Fruit fly (Drosophila melanogaster): Measurements from ENCODE around the gene CG6959.

Gene CG6959

DNA sequence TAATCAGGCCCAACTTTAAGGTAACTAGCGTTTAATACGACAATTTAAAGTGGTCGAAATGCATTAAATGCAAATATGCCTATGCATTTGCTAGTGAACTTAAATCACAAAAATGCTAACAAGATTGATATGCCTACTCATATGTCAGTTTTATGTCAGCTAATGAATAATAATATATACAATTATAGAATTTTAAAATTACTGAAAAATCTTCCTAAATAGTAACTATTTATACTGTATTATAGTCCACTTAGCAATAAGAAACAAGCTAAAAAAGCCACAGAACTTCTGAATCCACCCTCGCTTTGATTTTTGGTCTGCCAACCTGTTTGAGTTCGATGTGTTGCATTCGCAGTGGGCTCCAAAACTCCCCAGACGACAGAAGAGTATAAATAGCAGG, 415 bp upstream of the CG6959 start:
- TF ChIP-seq psq (optimal IDR thresholded peaks at IDR 0.05), result no peak

DNA sequence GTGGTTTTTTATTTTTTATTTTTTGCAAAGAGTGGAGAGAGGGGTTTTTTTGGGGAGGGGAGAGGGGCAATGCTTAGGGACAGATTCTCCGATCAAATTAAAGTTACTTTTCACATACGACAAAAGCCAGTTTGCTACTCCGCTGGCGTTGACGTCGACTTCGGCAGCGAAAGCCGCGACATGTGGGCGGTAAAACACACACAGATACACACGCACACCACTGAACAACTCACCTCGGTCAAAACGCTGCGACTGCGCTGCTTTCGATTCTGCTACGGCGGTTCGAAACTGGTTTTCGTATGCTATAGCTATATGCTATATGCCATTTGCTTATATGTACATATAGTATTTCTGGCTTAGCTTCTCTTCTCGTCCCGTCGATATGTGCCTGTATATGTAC, 698 bp downstream of the CG6959 start:
- TF ChIP-seq insv (optimal IDR thresholded peaks at IDR 0.05) (no peak), psq (optimal IDR thresholded peaks at IDR 0.05) (no peak), Myc (optimal IDR thresholded peaks at IDR 0.05) (no peak), h (optimal IDR thresholded peaks at IDR 0.05) (no peak), ttk (optimal IDR thresholded peaks at IDR 0.05) (no peak), Sin3A (optimal IDR thresholded peaks at IDR 0.05) (no peak)

DNA sequence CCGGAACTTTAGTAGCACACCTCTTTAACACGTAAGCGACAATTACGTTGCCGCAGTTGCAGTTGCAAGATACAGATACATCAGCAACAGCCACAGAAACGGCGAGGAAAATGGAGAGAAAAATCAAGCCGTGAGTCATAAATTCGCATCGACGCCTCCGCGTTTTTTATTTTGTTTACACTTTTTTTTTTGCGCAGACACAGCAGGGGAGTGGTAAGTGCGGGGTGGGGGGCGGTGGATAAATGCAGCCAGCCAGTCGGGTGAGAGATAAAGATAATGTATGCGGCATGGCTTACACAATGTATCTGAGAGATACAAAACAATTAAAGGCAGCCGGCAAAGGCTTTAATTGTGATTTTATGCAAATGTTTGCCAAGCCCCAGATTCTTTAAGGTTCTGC, 4.1 kb downstream of the CG6959 start:
- TF ChIP-seq Sin3A (optimal IDR thresholded peaks at IDR 0.05) (no peak), Myc (optimal IDR thresholded peaks at IDR 0.05) (no peak), h (optimal IDR thresholded peaks at IDR 0.05) (no peak), insv (optimal IDR thresholded peaks at IDR 0.05) (no peak), ttk (optimal IDR thresholded peaks at IDR 0.05) (no peak), psq (optimal IDR thresholded peaks at IDR 0.05) (no peak)

DNA sequence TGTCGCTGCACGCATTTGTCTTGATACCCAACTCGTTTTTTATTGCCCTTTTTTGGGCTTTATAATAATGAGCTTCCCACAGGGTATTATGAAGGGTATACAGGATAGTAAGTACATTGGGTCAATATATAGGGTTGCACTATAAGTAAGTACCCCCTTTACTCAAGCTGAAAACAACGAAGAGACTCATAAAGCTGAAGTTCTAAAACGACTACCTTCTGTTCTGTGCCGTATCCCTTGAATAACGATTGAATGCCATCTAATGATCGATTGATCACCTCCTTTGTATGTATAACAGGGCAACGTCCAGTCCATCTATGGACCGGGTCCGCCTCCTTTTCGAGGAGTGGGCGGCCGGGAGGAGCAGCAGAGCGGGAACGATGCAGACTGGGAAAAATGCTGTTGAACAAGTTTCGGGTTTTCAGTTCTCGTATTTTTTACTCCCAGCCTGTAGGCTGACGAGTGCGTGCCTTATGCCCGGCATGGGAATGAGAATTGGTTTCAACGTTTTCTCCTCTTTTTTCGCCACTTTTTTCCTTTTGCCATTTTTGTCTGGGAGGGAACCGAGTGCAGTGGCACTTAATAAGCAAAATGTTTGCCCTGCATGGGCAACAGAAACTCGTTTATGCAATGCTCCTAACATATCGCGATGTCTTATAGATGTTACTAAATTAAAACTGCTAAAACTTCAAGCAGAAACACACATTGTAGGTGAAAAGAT, 9.6 kb downstream of the CG6959 start:
- TF ChIP-seq Sin3A (optimal IDR thresholded peaks at IDR 0.05) (no peak), Myc (optimal IDR thresholded peaks at IDR 0.05) (no peak), insv (optimal IDR thresholded peaks at IDR 0.05) (no peak), ttk (optimal IDR thresholded peaks at IDR 0.05) (no peak), h (optimal IDR thresholded peaks at IDR 0.05) (no peak), psq (optimal IDR thresholded peaks at IDR 0.05) (no peak)

DNA sequence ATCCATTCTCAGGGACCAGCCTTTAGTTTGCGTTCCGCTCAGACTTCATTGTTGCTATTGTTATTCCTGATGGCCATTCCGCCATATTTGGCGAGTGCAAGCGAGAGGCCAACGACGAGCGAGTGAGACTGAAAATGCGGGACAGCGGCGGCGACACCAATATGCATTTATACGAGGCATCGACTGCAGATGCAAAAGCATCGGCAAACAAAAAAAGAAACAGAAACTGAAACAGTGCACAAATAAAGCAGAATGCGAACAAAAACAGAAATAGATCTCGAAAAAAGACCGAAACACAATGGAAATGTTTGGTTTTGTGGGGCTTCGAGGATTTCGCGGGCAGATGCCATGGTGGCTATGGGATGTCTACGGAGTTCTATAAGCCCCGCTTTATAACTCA, 10.2 kb downstream of the CG6959 start:
- TF ChIP-seq ttk (optimal IDR thresholded peaks at IDR 0.05) (no peak), Sin3A (optimal IDR thresholded peaks at IDR 0.05) (no peak), h (optimal IDR thresholded peaks at IDR 0.05) (no peak), insv (optimal IDR thresholded peaks at IDR 0.05) (no peak), psq (optimal IDR thresholded peaks at IDR 0.05) (no peak), Myc (optimal IDR thresholded peaks at IDR 0.05) (no peak)

DNA sequence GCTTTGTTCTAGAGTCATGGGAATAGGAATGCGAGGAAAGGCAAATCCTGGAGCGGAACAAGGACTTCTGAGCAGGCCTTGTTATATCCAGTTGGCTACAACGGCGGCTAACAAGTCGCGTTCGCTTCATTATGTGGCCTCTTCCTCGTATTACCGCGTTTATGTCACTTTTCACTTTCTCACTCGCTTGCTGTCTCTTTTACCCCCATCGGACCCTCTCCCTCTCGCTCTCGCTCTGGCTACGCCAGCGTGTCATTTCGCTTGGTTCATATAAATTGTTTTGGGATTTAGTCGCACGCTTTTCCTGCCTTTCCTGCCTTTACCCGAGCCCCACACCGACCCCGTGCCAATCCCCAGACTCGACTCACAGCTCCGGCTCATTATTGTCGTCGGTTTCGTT, 13.0 kb downstream of the CG6959 start:
- TF ChIP-seq h (optimal IDR thresholded peaks at IDR 0.05) (no peak), ttk (optimal IDR thresholded peaks at IDR 0.05) (no peak)

DNA sequence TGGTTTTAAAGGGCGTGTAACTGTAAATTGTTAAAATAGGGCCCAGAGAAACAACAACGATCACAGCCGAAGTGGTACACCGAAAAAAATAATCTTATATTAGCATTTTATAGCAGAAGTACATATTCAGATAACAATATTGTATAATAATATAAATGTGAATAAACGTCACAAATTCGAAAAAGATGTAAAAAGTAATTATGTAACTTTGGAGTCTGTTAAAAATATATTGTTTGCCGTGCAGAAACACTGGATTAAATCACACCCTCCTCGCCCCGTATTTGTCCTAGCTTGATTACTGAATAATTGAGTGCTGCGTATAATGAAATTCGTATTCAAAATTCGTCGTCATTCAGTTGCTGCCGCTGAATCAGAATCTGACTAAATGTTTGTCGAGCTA, 14.1 kb downstream of the CG6959 start:
- TF ChIP-seq psq (optimal IDR thresholded peaks at IDR 0.05), result no peak
- no peak for TF ChIP-seq h (optimal IDR thresholded peaks at IDR 0.05)
- no peak for TF ChIP-seq insv (optimal IDR thresholded peaks at IDR 0.05)
- TF ChIP-seq Myc (optimal IDR thresholded peaks at IDR 0.05), result no peak
- no peak for TF ChIP-seq Sin3A (optimal IDR thresholded peaks at IDR 0.05)
- no peak for TF ChIP-seq ttk (optimal IDR thresholded peaks at IDR 0.05)

DNA sequence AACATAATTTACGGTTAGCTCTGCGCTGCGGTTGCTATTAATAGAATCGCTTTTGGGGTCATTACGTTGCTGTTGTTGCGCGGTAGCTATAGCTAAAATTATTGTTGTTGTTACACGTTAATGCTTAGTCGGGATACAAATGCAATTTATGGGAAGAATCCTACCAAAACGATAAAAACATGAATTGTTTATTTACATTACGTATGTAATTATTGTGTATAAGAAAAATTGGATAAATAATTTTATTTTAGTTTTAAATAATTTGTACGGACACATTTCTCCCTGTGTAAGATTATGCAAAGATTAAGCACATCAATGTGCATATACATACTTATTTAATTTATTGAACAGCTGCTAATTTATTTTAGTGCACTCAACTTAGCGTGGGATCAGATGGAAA, 17.3 kb downstream of the CG6959 start:
- TF ChIP-seq Myc (optimal IDR thresholded peaks at IDR 0.05) (no peak), ttk (optimal IDR thresholded peaks at IDR 0.05) (no peak), insv (optimal IDR thresholded peaks at IDR 0.05) (no peak), Sin3A (optimal IDR thresholded peaks at IDR 0.05) (no peak), psq (optimal IDR thresholded peaks at IDR 0.05) (no peak)

DNA sequence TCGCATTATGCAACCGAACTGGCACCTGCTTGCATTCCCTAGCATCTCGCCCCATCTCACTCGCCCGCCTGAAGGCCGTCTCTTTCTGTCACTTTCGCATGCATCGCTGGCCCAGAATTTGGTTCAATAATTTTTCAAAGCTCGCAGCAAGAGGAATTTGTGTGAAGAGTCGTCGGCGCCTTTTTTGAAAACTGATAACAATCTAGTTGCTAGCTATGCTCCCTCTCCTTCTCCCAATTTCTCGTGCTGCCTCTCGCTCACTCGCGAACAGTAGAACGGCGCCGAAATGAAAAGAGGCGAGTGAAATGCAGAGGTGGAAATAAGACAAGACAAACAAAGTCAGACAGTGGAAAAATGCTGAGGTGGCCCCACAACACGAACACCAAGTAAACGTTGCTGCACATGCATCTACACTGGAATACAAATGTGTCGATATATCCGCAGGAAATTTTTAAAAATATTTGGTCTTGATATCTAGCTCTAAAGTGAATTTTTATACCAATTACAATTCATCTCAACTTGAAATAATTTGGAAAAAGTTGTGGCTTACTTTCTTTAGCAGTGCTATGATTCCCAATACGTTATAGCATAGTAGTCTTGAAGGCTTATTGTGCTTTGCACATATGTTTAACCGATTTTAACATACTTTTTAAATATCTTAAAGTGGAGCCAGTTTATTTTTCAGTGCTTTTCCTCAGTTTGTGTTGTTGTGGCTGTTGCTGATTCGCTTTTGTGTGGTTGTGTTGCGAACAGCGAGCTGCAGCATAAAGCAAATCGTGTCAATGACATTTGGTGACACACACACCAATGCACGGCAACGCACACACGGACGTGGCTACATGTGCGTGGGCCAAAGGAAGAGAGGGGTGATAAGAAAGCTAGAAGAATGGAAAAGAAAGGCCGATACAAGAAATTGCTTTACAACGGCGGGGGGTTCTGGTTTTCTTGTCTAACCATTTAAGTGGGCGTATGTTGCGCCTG, 18.1 kb downstream of the CG6959 start:
- TF ChIP-seq ttk (optimal IDR thresholded peaks at IDR 0.05) (no peak), psq (optimal IDR thresholded peaks at IDR 0.05) (no peak), h (optimal IDR thresholded peaks at IDR 0.05) (no peak), Myc (optimal IDR thresholded peaks at IDR 0.05) (no peak), insv (optimal IDR thresholded peaks at IDR 0.05) (no peak), Sin3A (optimal IDR thresholded peaks at IDR 0.05) (no peak)

DNA sequence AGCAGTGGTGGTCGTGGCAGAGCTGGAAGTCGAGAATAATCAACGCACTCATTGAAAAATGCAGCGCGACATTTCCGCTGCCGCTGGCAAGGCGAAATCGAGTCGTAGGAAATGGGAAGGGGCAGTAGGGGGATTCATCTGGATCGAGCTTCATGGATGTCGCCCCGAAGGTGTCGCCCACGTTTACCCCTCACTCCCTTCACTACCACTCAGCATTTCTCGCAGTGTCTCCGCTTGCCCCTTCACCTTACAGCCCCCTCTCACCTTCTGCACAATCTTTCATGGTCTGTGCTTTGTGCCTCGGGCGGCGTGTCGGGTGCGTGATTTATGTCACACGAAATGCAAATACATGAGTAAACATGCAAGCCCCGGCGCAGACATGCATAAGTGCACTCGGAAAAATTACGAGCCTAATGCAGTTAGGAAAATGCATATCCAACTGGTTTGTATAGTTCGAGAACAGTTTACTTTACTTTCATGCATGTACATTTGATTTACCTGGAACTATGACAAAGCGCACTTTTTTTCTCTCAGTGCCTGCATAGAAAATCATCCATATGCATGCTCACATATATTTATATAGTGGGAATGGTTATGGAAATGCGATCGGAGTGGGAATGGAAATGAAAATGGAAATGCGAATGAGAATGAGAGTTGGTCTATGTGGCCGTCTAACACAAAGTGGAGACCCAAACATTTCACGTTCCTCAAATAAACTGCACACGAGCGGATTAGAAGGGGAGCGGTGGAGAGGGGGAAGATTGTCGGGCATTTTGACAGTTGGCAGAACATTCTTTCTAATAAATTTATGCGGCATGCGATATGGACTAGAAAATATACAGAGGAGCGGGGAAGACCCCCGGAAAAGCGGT, 19.6 kb downstream of the CG6959 start:
- TF ChIP-seq insv (optimal IDR thresholded peaks at IDR 0.05), result no peak
- no peak for TF ChIP-seq Myc (optimal IDR thresholded peaks at IDR 0.05)
- TF ChIP-seq psq (optimal IDR thresholded peaks at IDR 0.05), result no peak
- no peak for TF ChIP-seq Sin3A (optimal IDR thresholded peaks at IDR 0.05)
- TF ChIP-seq ttk (optimal IDR thresholded peaks at IDR 0.05), result no peak
- TF ChIP-seq h (optimal IDR thresholded peaks at IDR 0.05), result no peak

DNA sequence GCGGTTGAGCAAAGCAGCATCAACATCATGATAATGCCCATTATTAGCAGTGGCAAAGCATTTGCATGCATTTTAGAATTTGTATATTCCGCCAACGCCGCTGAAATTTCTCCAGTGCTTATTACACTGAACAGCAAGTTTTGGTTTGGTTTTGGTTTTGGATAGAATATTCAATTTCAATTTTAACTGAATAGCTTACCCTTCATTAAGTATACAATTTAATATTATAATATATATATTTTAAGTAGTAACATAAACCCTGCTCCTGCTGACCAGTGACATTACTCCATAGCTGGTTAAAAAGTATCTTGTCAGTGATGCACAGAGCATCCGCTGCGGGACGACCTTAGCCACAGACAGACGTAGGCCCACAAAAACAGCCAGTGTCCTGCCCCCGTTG, 21.9 kb downstream of the CG6959 start:
- TF ChIP-seq Sin3A (optimal IDR thresholded peaks at IDR 0.05), result no peak
- TF ChIP-seq psq (optimal IDR thresholded peaks at IDR 0.05), result no peak
- no peak for TF ChIP-seq insv (optimal IDR thresholded peaks at IDR 0.05)
- no peak for TF ChIP-seq ttk (optimal IDR thresholded peaks at IDR 0.05)

DNA sequence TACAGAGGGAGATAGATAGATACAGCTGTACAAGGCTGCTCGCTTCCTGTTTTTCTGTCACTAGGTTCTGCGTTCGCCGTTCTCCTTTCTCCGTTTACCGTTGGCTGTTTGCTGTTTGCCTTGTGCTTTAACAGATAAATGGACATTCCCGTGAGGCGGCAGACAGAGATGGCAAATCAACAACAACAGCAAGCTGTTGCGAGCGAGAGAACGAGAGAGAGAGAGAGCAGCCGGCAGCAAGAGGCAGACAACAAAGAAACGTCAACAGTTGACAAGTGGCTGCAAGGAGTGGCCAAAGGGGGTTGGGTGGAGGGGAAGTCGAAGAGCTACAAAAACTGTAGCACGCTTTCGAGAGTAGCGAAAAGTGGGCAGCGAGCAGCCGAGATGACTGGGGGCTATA, 35.9 kb downstream of the CG6959 start:
- no peak for TF ChIP-seq Myc (optimal IDR thresholded peaks at IDR 0.05)
- no peak for TF ChIP-seq ttk (optimal IDR thresholded peaks at IDR 0.05)
- no peak for TF ChIP-seq h (optimal IDR thresholded peaks at IDR 0.05)
- no peak for TF ChIP-seq Sin3A (optimal IDR thresholded peaks at IDR 0.05)
- TF ChIP-seq insv (optimal IDR thresholded peaks at IDR 0.05), result no peak
- TF ChIP-seq psq (optimal IDR thresholded peaks at IDR 0.05), result no peak
